Fruit fly (Drosophila melanogaster): Measurements from ENCODE around the gene CG34448.
A peak's percentile ranks its signal among the peaks of the same experiment; 100 is the strongest.

Gene CG34448

dm6 chr2L:2427384-2428208 is 9.8 kb upstream of the CG34448 start:
- peak; percentile 75; the same call in 1 of the 4 replicates for TF ChIP-seq chinmo (GFP tag; IDR thresholded peaks at IDR 0.05; ENCODE audit: partially characterized antibody)
- TF ChIP-seq CG7556 (GFP tag; optimal IDR thresholded peaks at IDR 0.05) = no peak
- peak; percentile 39; the same call in 1 of the 2 replicates for TF ChIP-seq vvl (GFP tag; IDR thresholded peaks at IDR 0.05)
- TF ChIP-seq sisA (GFP tag; IDR thresholded peaks at IDR 0.05) = no peak
- TF ChIP-seq sens (GFP tag) = peak; percentile 60
- peak; percentile 78 for TF ChIP-seq abd-A (tag; optimal IDR thresholded peaks at IDR 0.05)
- no peak for TF ChIP-seq dati (GFP tag; IDR thresholded peaks at IDR 0.05)
- no peak for TF ChIP-seq ewg (GFP tag; optimal IDR thresholded peaks at IDR 0.05)
- TF ChIP-seq pros (GFP tag; optimal IDR thresholded peaks at IDR 0.05) = peak; percentile 100
- TF ChIP-seq CG4328 (GFP tag; optimal IDR thresholded peaks at IDR 0.05) = no peak
- TF ChIP-seq Trl (optimal IDR thresholded peaks at IDR 0.05) = peak in 1 of 2 experiments; percentile 52
- TF ChIP-seq Trl (GFP tag; optimal IDR thresholded peaks at IDR 0.05) = no peak
- TF ChIP-seq Med (GFP tag) = peak; percentile 37
- TF ChIP-seq z (GFP tag; IDR thresholded peaks at IDR 0.05) = peak; percentile 81
- TF ChIP-seq CG11504 (tag; optimal IDR thresholded peaks at IDR 0.05) = peak; percentile 3
- TF ChIP-seq CG17385 (GFP tag; optimal IDR thresholded peaks at IDR 0.05) = no peak
- TF ChIP-seq Awh (GFP tag; IDR thresholded peaks at IDR 0.05) = peak; percentile 43; the same call in 1 of the 2 replicates
- TF ChIP-seq cg (GFP tag; optimal IDR thresholded peaks at IDR 0.05) = peak; percentile 50

- TF ChIP-seq NC2α (GFP tag; optimal IDR thresholded peaks at IDR 0.05) = no peak
- TF ChIP-seq CG32532 (GFP tag; IDR thresholded peaks at IDR 0.05) = peak; percentile 47
- peak; percentile 34 for TF ChIP-seq CG8924 (tag; optimal IDR thresholded peaks at IDR 0.05)
- no peak for TF ChIP-seq CG31365 (tag; optimal IDR thresholded peaks at IDR 0.05)
- TF ChIP-seq CG11398 (GFP tag; optimal IDR thresholded peaks at IDR 0.05) = no peak
- no peak for TF ChIP-seq wek (GFP tag; optimal IDR thresholded peaks at IDR 0.05)
- TF ChIP-seq nom (GFP tag; optimal IDR thresholded peaks at IDR 0.05) = peak; percentile 33
- TF ChIP-seq CG12391 (tag; optimal IDR thresholded peaks at IDR 0.05) = peak; percentile 44
- no peak for TF ChIP-seq jumu (GFP tag; optimal IDR thresholded peaks at IDR 0.05)
- peak; percentile 48; the same call in 2 of the 3 replicates for TF ChIP-seq B-H1 (GFP tag; IDR thresholded peaks at IDR 0.05)
- TF ChIP-seq usp (GFP tag; optimal IDR thresholded peaks at IDR 0.05) = no peak
- TF ChIP-seq Ptx1 (GFP tag; IDR thresholded peaks at IDR 0.05) = peak; percentile 63
- no peak for TF ChIP-seq GATAe (GFP tag; conservative IDR thresholded peaks at IDR 0.05)
- no peak for TF ChIP-seq CG15514 (GFP tag; optimal IDR thresholded peaks at IDR 0.05)
- TF ChIP-seq Drgx (GFP tag; IDR thresholded peaks at IDR 0.05) = peak; percentile 90
- TF ChIP-seq run (tag; optimal IDR thresholded peaks at IDR 0.05) = peak; percentile 31
- TF ChIP-seq Sox100B (GFP tag; optimal IDR thresholded peaks at IDR 0.05) = peak; percentile 44
- no peak for TF ChIP-seq wdn (GFP tag; IDR thresholded peaks at IDR 0.05)
- TF ChIP-seq danr (GFP tag; IDR thresholded peaks at IDR 0.05) = peak; percentile 13; the same call in 1 of the 2 replicates
- no peak for TF ChIP-seq CG3838 (GFP tag; optimal IDR thresholded peaks at IDR 0.05)
- TF ChIP-seq Bteb2 (GFP tag; optimal IDR thresholded peaks at IDR 0.05) = peak; percentile 4
- TF ChIP-seq CG16813 (GFP tag; IDR thresholded peaks at IDR 0.05; ENCODE audit: partially characterized antibody) = no peak
- no peak for TF ChIP-seq cg (GFP tag; optimal IDR thresholded peaks at IDR 0.05)
- no peak for TF ChIP-seq shn (GFP tag; optimal IDR thresholded peaks at IDR 0.05)
- TF ChIP-seq Gug (GFP tag; IDR thresholded peaks at IDR 0.05) = peak; percentile 39; the same call in 1 of the 4 replicates
- TF ChIP-seq Adf1 (GFP tag; IDR thresholded peaks at IDR 0.05) = no peak
- TF ChIP-seq CG14860 (GFP tag; IDR thresholded peaks at IDR 0.05; ENCODE audit: partially characterized antibody) = no peak
- TF ChIP-seq Ssrp (tag; optimal IDR thresholded peaks at IDR 0.05) = peak; percentile 55
- peak; percentile 35 for TF ChIP-seq mam (GFP tag; optimal IDR thresholded peaks at IDR 0.05)
- peak; percentile 32 for TF ChIP-seq nau (GFP tag; optimal IDR thresholded peaks at IDR 0.05)
- no peak; the same call in 2 of the 3 replicates for TF ChIP-seq Optix (GFP tag; IDR thresholded peaks at IDR 0.05)
Observed at dm6 chr2L:2426444-2427188, 8.9 kb upstream of the CG34448 start.
